Worm (Caenorhabditis elegans): ENCODE results near the gene srw-135.

srw-135 gene

ce11 chrV:2962960-2963359 is 48.3 kb downstream of the srw-135 start, which contains the start of gene srw-138:
TSS of gene srw-138 (minus strand) at chrV:2963060.
- TF ChIP-seq med-1 (GFP tag; optimal IDR thresholded peaks at IDR 0.05; ENCODE audit: insufficient read depth) (no peak), ref-1 (GFP tag; conservative IDR thresholded peaks at IDR 0.05) (no peak), tab-1 (GFP tag; IDR thresholded peaks at IDR 0.05) (no peak), flt-1 (GFP tag; IDR thresholded peaks at IDR 0.05) (no peak), ztf-23 (GFP tag; IDR thresholded peaks at IDR 0.05) (no peak), T22C8.4 (GFP tag; IDR thresholded peaks at IDR 0.05) (no peak), klf-2 (GFP tag; conservative IDR thresholded peaks at IDR 0.05) (no peak), cog-1 (tag; optimal IDR thresholded peaks at IDR 0.05) (no peak), ztf-29 (GFP tag; IDR thresholded peaks at IDR 0.05) (no peak)

All from whole organism, midembryonic.